Worm (Caenorhabditis elegans): ENCODE data around the gene xdh-1.

The xdh-1 gene

ce11 chrIV:14417128-14417527 is 4.4 kb upstream of the xdh-1 start, which contains the start of gene F55B11.6:
Gene F55B11.6 (minus strand): TSS chrIV:14417228.
- TF ChIP-seq sdc-2 (tag; optimal IDR thresholded peaks at IDR 0.05) = no peak

ce11 chrIV:14414200-14414599 is 1.5 kb upstream of the xdh-1 start:
- TF ChIP-seq sox-2 (GFP tag; IDR thresholded peaks at IDR 0.05) (no peak), mec-3 (tag; optimal IDR thresholded peaks at IDR 0.05; ENCODE audit: borderline replicate concordance) (no peak), pqm-1 (tag; optimal IDR thresholded peaks at IDR 0.05) (peak; percentile 25), elt-4 (tag; optimal IDR thresholded peaks at IDR 0.05) (no peak), npax-4 (tag; optimal IDR thresholded peaks at IDR 0.05) (no peak), pha-2 (tag; optimal IDR thresholded peaks at IDR 0.05) (no peak), sox-4 (tag; optimal IDR thresholded peaks at IDR 0.05) (no peak), nhr-232 (tag; optimal IDR thresholded peaks at IDR 0.05) (no peak), elt-2 (tag; optimal IDR thresholded peaks at IDR 0.05) (peak; percentile 98), ceh-24 (tag; optimal IDR thresholded peaks at IDR 0.05) (no peak), ceh-34 (tag; optimal IDR thresholded peaks at IDR 0.05) (no peak), zip-5 (tag; optimal IDR thresholded peaks at IDR 0.05) (no peak)

ce11 chrIV:14413386-14413785 is 692 bp upstream of the xdh-1 start:
- TF ChIP-seq elt-2 (tag; optimal IDR thresholded peaks at IDR 0.05) = peak; percentile 16
- no peak for TF ChIP-seq lim-6 (tag; optimal IDR thresholded peaks at IDR 0.05)

ce11 chrIV:14408569-14408968 is 4.1 kb downstream of the xdh-1 start:
- no peak for TF ChIP-seq hlh-30 (tag; optimal IDR thresholded peaks at IDR 0.05; ENCODE audit: insufficient read depth)
- no peak for TF ChIP-seq che-1 (tag; optimal IDR thresholded peaks at IDR 0.05)
- no peak for TF ChIP-seq T23F11.4 (GFP tag; optimal IDR thresholded peaks at IDR 0.05)

- TF ChIP-seq madf-2 (tag; optimal IDR thresholded peaks at IDR 0.05) (no peak), syd-9 (tag; optimal IDR thresholded peaks at IDR 0.05) (no peak), odd-2 (tag; optimal IDR thresholded peaks at IDR 0.05) (no peak), hlh-8 (tag; optimal IDR thresholded peaks at IDR 0.05) (no peak), K09A11.1 (tag; optimal IDR thresholded peaks at IDR 0.05; ENCODE audit: insufficient read depth) (no peak), F13H6.1 (tag; optimal IDR thresholded peaks at IDR 0.05) (no peak), ceh-48 (tag; optimal IDR thresholded peaks at IDR 0.05) (no peak), fkh-10 (GFP tag; optimal IDR thresholded peaks at IDR 0.05) (no peak), che-1 (tag; optimal IDR thresholded peaks at IDR 0.05) (no peak), zip-5 (tag; optimal IDR thresholded peaks at IDR 0.05) (no peak)
These were observed 17.2 kb downstream of the xdh-1 start for ce11 chrIV:14395531-14395930.

- TF ChIP-seq F13H6.1 (tag; optimal IDR thresholded peaks at IDR 0.05) (no peak), ama-1 (optimal IDR thresholded peaks at IDR 0.05) (no peak), unc-86 (tag; optimal IDR thresholded peaks at IDR 0.05) (no peak), ets-4 (tag; optimal IDR thresholded peaks at IDR 0.05) (no peak), K09A11.1 (tag; optimal IDR thresholded peaks at IDR 0.05; ENCODE audit: insufficient read depth) (no peak), lin-11 (tag; optimal IDR thresholded peaks at IDR 0.05) (no peak), ref-2 (tag; optimal IDR thresholded peaks at IDR 0.05) (no peak), fax-1 (tag; optimal IDR thresholded peaks at IDR 0.05) (no peak)
These were observed 17.9 kb downstream of the xdh-1 start for ce11 chrIV:14394812-14395211.

ce11 chrIV:14393838-14394237 is 18.9 kb downstream of the xdh-1 start, which contains the start of gene clc-8:
Gene clc-8 (plus strand): TSS chrIV:14394138.
- TF ChIP-seq pros-1 (tag; optimal IDR thresholded peaks at IDR 0.05) (no peak), fax-1 (tag; optimal IDR thresholded peaks at IDR 0.05) (no peak), tbx-7 (tag; optimal IDR thresholded peaks at IDR 0.05) (no peak), tbx-2 (tag; optimal IDR thresholded peaks at IDR 0.05) (no peak), elt-4 (tag; optimal IDR thresholded peaks at IDR 0.05) (no peak), pqm-1 (tag; optimal IDR thresholded peaks at IDR 0.05) (no peak)
